Worm (Caenorhabditis elegans): ENCODE results near the gene Y48B6A.10.

DNA sequence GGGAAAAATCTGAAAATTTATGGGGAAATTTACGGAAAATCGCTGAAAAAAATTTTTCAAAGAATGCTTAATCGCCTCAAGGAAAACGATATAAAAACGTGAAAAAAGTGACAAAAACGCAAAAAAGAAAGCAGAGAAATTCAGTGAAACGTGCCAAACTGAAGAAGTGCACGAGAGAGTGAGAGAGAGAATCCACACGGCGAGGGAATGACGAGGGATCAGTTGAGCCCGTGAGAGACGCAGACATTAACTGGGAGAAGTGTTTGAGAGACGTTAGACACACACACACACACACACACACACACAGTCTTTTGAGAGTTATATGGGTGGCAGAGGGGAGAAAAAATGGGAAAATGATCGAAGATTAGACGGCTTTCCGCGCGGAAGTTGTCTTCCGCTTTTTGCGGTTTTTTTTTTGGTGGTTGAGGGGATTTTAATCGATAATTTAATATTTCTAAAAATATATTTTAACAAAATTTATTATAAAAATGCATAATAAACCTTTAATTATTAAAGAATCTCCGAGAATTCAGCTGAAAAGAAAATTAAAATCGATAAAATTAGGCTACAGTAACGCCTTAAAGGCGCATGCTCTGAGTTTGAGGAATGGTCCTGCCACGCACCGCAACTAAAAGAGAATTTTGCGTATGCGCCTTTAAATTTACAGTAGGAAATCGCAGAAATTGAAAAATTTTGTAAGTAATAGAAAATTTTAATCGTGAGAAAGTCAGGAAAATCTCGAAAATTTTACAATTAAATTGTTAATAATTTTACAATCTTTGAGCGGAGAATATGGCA, 30.4 kb downstream of the Y48B6A.10 start:
- no peak for TF ChIP-seq alr-1 (tag; optimal IDR thresholded peaks at IDR 0.05; ENCODE audit: borderline replicate concordance)
- TF ChIP-seq aha-1 (tag; optimal IDR thresholded peaks at IDR 0.05): peak; percentile 53
- TF ChIP-seq rnt-1 (tag; optimal IDR thresholded peaks at IDR 0.05): peak; percentile 48
- no peak for TF ChIP-seq lir-3 (tag; optimal IDR thresholded peaks at IDR 0.05; ENCODE audit: poor library complexity)
- peak; percentile 97 for TF ChIP-seq blmp-1 (tag; optimal IDR thresholded peaks at IDR 0.05)
- TF ChIP-seq mef-2 (tag; optimal IDR thresholded peaks at IDR 0.05): no peak
- peak; percentile 50 for TF ChIP-seq snpc-4 (tag; optimal IDR thresholded peaks at IDR 0.05)
- no peak for TF ChIP-seq ztf-11 (tag; optimal IDR thresholded peaks at IDR 0.05)
- TF ChIP-seq nhr-12 (tag; optimal IDR thresholded peaks at IDR 0.05): no peak
- no peak for TF ChIP-seq aly-2 (tag; optimal IDR thresholded peaks at IDR 0.05)
